Worm (Caenorhabditis elegans) whole organism, L4 larva: ENCODE measurements around the gene C18A3.10.
"Not testable (repeated sequence)": the region's sequence is repeated elsewhere in the genome, so short reads cannot be mapped to it uniquely, and the experiment has no call there.

ENCODE experiments used
- D1046.2 ChIP-seq: fragments of 200-800 bp; sonication (Bioruptor generic); IDR thresholded peaks from 2 replicates; pipeline ENCODE4 v1.3.6; 2022; ENCODE audit warnings: missing genetic modification characterization, missing compliant biosample characterization
- F10B5.3 ChIP-seq: sonication (generic microtip); optimal IDR thresholded peaks from 2 replicates; lab custom pipeline; 2016; ENCODE audit warnings: mild to moderate bottlenecking, missing genetic modification characterization, missing compliant biosample characterization
- R02D3.7 ChIP-seq: fragments of 150-350 bp; sonication (generic microtip); optimal IDR thresholded peaks from 3 replicates; lab custom pipeline; 2014; ENCODE audit warnings: missing biosample characterization, missing genetic modification characterization
- ZK337.2 ChIP-seq: fragments of 200-800 bp; sonication (Bioruptor generic); IDR thresholded peaks from 2 replicates; pipeline ENCODE4 v1.3.6; 2022; ENCODE audit warnings: missing genetic modification reagents, missing genetic modification characterization, missing compliant biosample characterization
- aha-1 ChIP-seq: fragments of 150-350 bp; peaks from one replicate; lab custom pipeline; 2014; ENCODE audit warnings: missing biosample characterization, missing genetic modification characterization
- aly-2 ChIP-seq: sonication (generic microtip); optimal IDR thresholded peaks from 2 replicates; lab custom pipeline; 2018; ENCODE audit warnings: missing biosample characterization, missing genetic modification characterization
- ama-1 ChIP-seq: fragments of 150-350 bp; optimal IDR thresholded peaks from 2 replicates; lab custom pipeline; 2014; ENCODE audit warnings: inconsistent platforms, mixed read lengths
- arid-1 ChIP-seq: fragments of 200-800 bp; sonication (Bioruptor generic); conservative IDR thresholded peaks from 2 replicates; pipeline ENCODE4 v1.3.6; 2022; ENCODE audit warnings: missing genetic modification reagents, missing genetic modification characterization, missing compliant biosample characterization
- ceh-20 ChIP-seq: fragments of 200-800 bp; sonication (Bioruptor generic); IDR thresholded peaks from 2 replicates; pipeline ENCODE4 v1.3.6; 2022; ENCODE audit warnings: missing genetic modification reagents, missing genetic modification characterization, missing compliant biosample characterization
- ceh-32 ChIP-seq: sonication (generic microtip); optimal IDR thresholded peaks from 2 replicates; lab custom pipeline; 2016; ENCODE audit warnings: mild to moderate bottlenecking, missing genetic modification characterization, missing compliant biosample characterization; ENCODE audit not compliant: poor library complexity
- ceh-62 ChIP-seq: sonication (generic microtip); optimal IDR thresholded peaks from 2 replicates; lab custom pipeline; 2017; ENCODE audit warnings: missing biosample characterization, missing genetic modification characterization
- ctbp-1 ChIP-seq: fragments of 200-800 bp; sonication (Bioruptor generic); IDR thresholded peaks from 2 replicates; pipeline ENCODE4 v1.3.6; 2022; ENCODE audit warnings: missing genetic modification reagents, missing genetic modification characterization, missing compliant biosample characterization
- daf-12 ChIP-seq: fragments of 150-350 bp; optimal IDR thresholded peaks from 2 replicates; lab custom pipeline; 2014; ENCODE audit warnings: missing biosample characterization, missing genetic modification reagents, missing genetic modification characterization
- daf-16 ChIP-seq, 3 experiments: sonication (generic microtip); optimal IDR thresholded peaks; 2 replicates each; lab custom pipeline; 2016 to 2017; ENCODE audit warnings: missing genetic modification characterization in 3 of 3, missing genetic modification reagents in 3 of 3, mild to moderate bottlenecking in 2 of 3, missing compliant biosample characterization in 2 of 3, missing biosample characterization in 1 of 3, moderate library complexity in 1 of 3
- daf-8 ChIP-seq: fragments of 200-800 bp; sonication (Bioruptor generic); IDR thresholded peaks from 2 replicates; pipeline ENCODE4 v1.3.6; 2022; ENCODE audit warnings: missing genetic modification characterization, missing compliant biosample characterization
- dmd-6 ChIP-seq: fragments of 200-800 bp; sonication (Bioruptor generic); IDR thresholded peaks from 2 replicates; pipeline ENCODE4 v1.3.6; 2022; ENCODE audit warnings: missing genetic modification reagents, missing genetic modification characterization, missing compliant biosample characterization
- dmd-8 ChIP-seq: fragments of 200-800 bp; sonication (Bioruptor generic); IDR thresholded peaks from 2 replicates; pipeline ENCODE4 v1.3.6; 2022; ENCODE audit warnings: missing genetic modification characterization, missing compliant biosample characterization
- dve-1 ChIP-seq: sonication (generic microtip); optimal IDR thresholded peaks from 2 replicates; lab custom pipeline; 2017; ENCODE audit warnings: antibody characterized with exemption, mild to moderate bottlenecking, missing genetic modification characterization, missing compliant biosample characterization; ENCODE audit not compliant: insufficient read depth
- egl-43 ChIP-seq: fragments of 200-800 bp; sonication (Bioruptor generic); IDR thresholded peaks from 2 replicates; pipeline ENCODE4 v1.3.6; 2022; ENCODE audit warnings: missing genetic modification reagents, missing genetic modification characterization, missing compliant biosample characterization
- gei-8 ChIP-seq: fragments of 200-800 bp; sonication (Bioruptor generic); optimal IDR thresholded peaks from 2 replicates; lab custom pipeline; 2018; ENCODE audit warnings: mild to moderate bottlenecking, missing genetic modification characterization, missing compliant biosample characterization
- hlh-11 ChIP-seq: fragments of 200-800 bp; sonication (Bioruptor generic); optimal IDR thresholded peaks from 2 replicates; lab custom pipeline; 2018; ENCODE audit warnings: mild to moderate bottlenecking, missing genetic modification characterization, missing compliant biosample characterization
- jun-1 ChIP-seq: fragments of 150-350 bp; optimal IDR thresholded peaks from 2 replicates; lab custom pipeline; 2014; ENCODE audit warnings: missing biosample characterization, missing genetic modification reagents, missing genetic modification characterization
- lim-7 ChIP-seq: fragments of 200-800 bp; sonication (Bioruptor generic); IDR thresholded peaks from 2 replicates; pipeline ENCODE4 v1.3.6; 2022; ENCODE audit warnings: missing genetic modification characterization, missing compliant biosample characterization
- lin-1 ChIP-seq: fragments of 200-800 bp; sonication (Bioruptor generic); IDR thresholded peaks from 2 replicates; pipeline ENCODE4 v1.3.6; 2022; ENCODE audit warnings: missing genetic modification reagents, missing genetic modification characterization, missing compliant biosample characterization
- lin-13 ChIP-seq: fragments of 150-350 bp; optimal IDR thresholded peaks from 2 replicates; lab custom pipeline; 2014; ENCODE audit warnings: missing biosample characterization, missing genetic modification reagents, missing genetic modification characterization
- lin-15B ChIP-seq: fragments of 150-350 bp; sonication (generic microtip); optimal IDR thresholded peaks from 3 replicates; lab custom pipeline; 2014; ENCODE audit warnings: missing biosample characterization, missing genetic modification characterization
- lin-29 ChIP-seq: fragments of 200-800 bp; sonication (Bioruptor generic); IDR thresholded peaks from 2 replicates; pipeline ENCODE4 v1.3.6; 2022; ENCODE audit warnings: missing genetic modification reagents, missing genetic modification characterization, missing compliant biosample characterization
- lin-38 ChIP-seq: fragments of 200-800 bp; sonication (Bioruptor generic); IDR thresholded peaks from 2 replicates; pipeline ENCODE4 v1.3.6; 2022; ENCODE audit warnings: missing genetic modification reagents, missing genetic modification characterization, missing compliant biosample characterization
- mep-1 ChIP-seq: fragments of 150-350 bp; sonication (generic microtip); optimal IDR thresholded peaks from 3 replicates; lab custom pipeline; 2014; ENCODE audit warnings: missing biosample characterization, missing genetic modification characterization
- mes-2 ChIP-seq: sonication (generic microtip); optimal IDR thresholded peaks from 2 replicates; lab custom pipeline; 2016; ENCODE audit warnings: missing genotype, mild to moderate bottlenecking, missing genetic modification characterization, missing compliant biosample characterization; ENCODE audit not compliant: poor library complexity, severe bottlenecking
- mxl-3 ChIP-seq: fragments of 200-800 bp; sonication (Bioruptor generic); optimal IDR thresholded peaks from 2 replicates; lab custom pipeline; 2018; ENCODE audit warnings: mild to moderate bottlenecking, missing genetic modification characterization, missing compliant biosample characterization
- nhr-102 ChIP-seq: sonication (generic microtip); optimal IDR thresholded peaks from 2 replicates; lab custom pipeline; 2016; ENCODE audit warnings: mild to moderate bottlenecking, missing genetic modification characterization, moderate library complexity, missing compliant biosample characterization
- nhr-28 ChIP-seq: fragments of 150-350 bp; optimal IDR thresholded peaks from 2 replicates; lab custom pipeline; 2014; ENCODE audit warnings: missing biosample characterization, missing genetic modification characterization
- nhr-41 ChIP-seq: fragments of 200-800 bp; sonication (Bioruptor generic); IDR thresholded peaks from 2 replicates; pipeline ENCODE4 v1.3.6; 2022; ENCODE audit warnings: missing genetic modification reagents, missing genetic modification characterization, missing compliant biosample characterization
- nhr-6 ChIP-seq: fragments of 150-350 bp; optimal IDR thresholded peaks from 2 replicates; lab custom pipeline; 2014; ENCODE audit warnings: missing biosample characterization, missing genetic modification characterization
- nhr-77 ChIP-seq: fragments of 150-350 bp; optimal IDR thresholded peaks from 2 replicates; lab custom pipeline; 2014; ENCODE audit warnings: missing biosample characterization, missing genetic modification characterization
- skn-1 ChIP-seq: fragments of 150-350 bp; optimal IDR thresholded peaks from 2 replicates; lab custom pipeline; 2014; ENCODE audit warnings: missing biosample characterization, missing genetic modification characterization
- spr-1 ChIP-seq: sonication (generic microtip); optimal IDR thresholded peaks from 2 replicates; lab custom pipeline; 2016; ENCODE audit warnings: mild to moderate bottlenecking, missing genetic modification characterization, missing compliant biosample characterization
- tra-1 ChIP-seq: fragments of 200-800 bp; sonication (Bioruptor generic); IDR thresholded peaks from 2 replicates; pipeline ENCODE4 v1.3.6; 2022; ENCODE audit warnings: missing genetic modification reagents, missing genetic modification characterization, missing compliant biosample characterization
- unc-39 ChIP-seq: sonication (generic microtip); optimal IDR thresholded peaks from 2 replicates; lab custom pipeline; 2017; ENCODE audit warnings: missing biosample characterization, missing genetic modification characterization
- zfp-2 ChIP-seq: sonication (generic microtip); optimal IDR thresholded peaks from 2 replicates; lab custom pipeline; 2016; ENCODE audit warnings: mild to moderate bottlenecking, missing genetic modification characterization, missing compliant biosample characterization
- zip-11 ChIP-seq: fragments of 200-800 bp; sonication (Bioruptor generic); IDR thresholded peaks from 2 replicates; pipeline ENCODE4 v1.3.6; 2022; ENCODE audit warnings: missing genetic modification characterization, missing compliant biosample characterization
- ztf-11 ChIP-seq: fragments of 150-350 bp; optimal IDR thresholded peaks from 2 replicates; lab custom pipeline; 2014; ENCODE audit warnings: missing biosample characterization, missing genetic modification characterization
- ztf-7 ChIP-seq: fragments of 150-350 bp; optimal IDR thresholded peaks from 2 replicates; lab custom pipeline; 2014; ENCODE audit warnings: missing biosample characterization, missing genetic modification characterization

The C18A3.10 gene

ce11 chrII:5715745-5716357, at the start of gene C18A3.10, which contains the start of gene C18A3.3:
Gene C18A3.10, minus strand, starts transcription at chrII:5715845.
Gene C18A3.3, plus strand, starts transcription at chrII:5716307.
- TF ChIP-seq dmd-6 (GFP tag; lab: Robert Waterston, UW) = no peak
- TF ChIP-seq daf-8 (GFP tag; lab: Robert Waterston, UW) = no peak
- no peak for TF ChIP-seq ceh-62
- TF ChIP-seq mes-2 (tag; lab: Kevin White, UChicago) = peak; percentile 59
- no peak for TF ChIP-seq nhr-6 (tag; lab: Kevin White, UChicago)
- no peak for TF ChIP-seq D1046.2 (GFP tag; lab: Robert Waterston, UW)
- no peak for TF ChIP-seq R02D3.7 (tag; lab: Kevin White, UChicago)
- no peak for TF ChIP-seq lin-13
- TF ChIP-seq nhr-102 (tag; lab: Kevin White, UChicago) = no peak

- TF ChIP-seq ZK337.2 (GFP tag; lab: Robert Waterston, UW) (no peak), dmd-8 (no peak), aly-2 (tag; lab: Kevin White, UChicago) (no peak), tra-1 (GFP tag; lab: Robert Waterston, UW) (no peak), lin-38 (no peak)
Observed at ce11 chrII:5765318-5765717, 49.7 kb upstream of the C18A3.10 start, which contains the start of gene ifb-1. Gene ifb-1, plus strand, starts transcription at chrII:5765618.

- TF ChIP-seq spr-1; lin-1 (GFP tag; lab: Robert Waterston, UW); F10B5.3 (tag; lab: Kevin White, UChicago): not testable (repeated sequence)
Observed at ce11 chrII:5757656-5758055, 42.0 kb upstream of the C18A3.10 start, which contains the start of the genes F10C1.3 and F10C1.23. Gene F10C1.3, minus strand, starts transcription at chrII:5757756. Gene F10C1.23, plus strand, starts transcription at chrII:5758040.

ce11 chrII:5754168-5754567, 38.5 kb upstream of the C18A3.10 start, which contains the start of gene F10C1.8:
Gene F10C1.8, plus strand, starts transcription at chrII:5754468.
- TF ChIP-seq ceh-20 (GFP tag; lab: Robert Waterston, UW) (no peak), gei-8 (no peak), zfp-2 (no peak), aha-1 (tag; lab: Kevin White, UChicago) (no peak), spr-1 (no peak), tra-1 (GFP tag; lab: Robert Waterston, UW) (no peak), daf-12 (tag; lab: Kevin White, UChicago) (no peak), lin-15B (tag; lab: Kevin White, UChicago) (no peak), lin-29 (GFP tag; lab: Robert Waterston, UW) (no peak), ceh-32 (no peak), nhr-41 (GFP tag; lab: Robert Waterston, UW) (no peak), ztf-7 (tag; lab: Kevin White, UChicago) (no peak), egl-43 (no peak), mep-1 (tag; lab: Kevin White, UChicago) (no peak), unc-39 (no peak), skn-1 (tag; lab: Kevin White, UChicago) (no peak), jun-1 (tag; lab: Kevin White, UChicago) (no peak)
- TF ChIP-seq, all 104 proteins: peak for 0

- TF ChIP-seq ztf-11 (tag; lab: Kevin White, UChicago) (no peak), dmd-6 (GFP tag; lab: Robert Waterston, UW) (peak; percentile 72), dve-1 (tag; lab: Kevin White, UChicago) (peak; percentile 77), ctbp-1 (GFP tag; lab: Robert Waterston, UW) (no peak), ama-1 (lab: Kevin White, UChicago) (peak; percentile 8), mxl-3 (GFP tag; lab: Kevin White, UChicago) (peak; percentile 17), zfp-2 (no peak), daf-16 (GFP tag; optimal IDR thresholded peaks at IDR 0.05; lab: Kevin White, UChicago) (no peak), daf-16 (tag; optimal IDR thresholded peaks at IDR 0.05; lab: Kevin White, UChicago) (peak; percentile 79), lim-7 (GFP tag; lab: Robert Waterston, UW) (no peak), hlh-11 (tag; lab: Kevin White, UChicago) (peak; percentile 60), nhr-77 (peak; percentile 69), lin-1 (GFP tag; lab: Robert Waterston, UW) (0 out of 2 replicates have a peak, but pooled peaks have one; percentile 23), zip-11 (GFP tag; lab: Robert Waterston, UW) (no peak), arid-1 (GFP tag; lab: Robert Waterston, UW) (no peak), mes-2 (tag; lab: Kevin White, UChicago) (peak; percentile 9), nhr-28 (tag; lab: Kevin White, UChicago) (peak; percentile 85), tra-1 (GFP tag; lab: Robert Waterston, UW) (0 out of 2 replicates have a peak, but pooled peaks have one; percentile 49)
Observed at ce11 chrII:5751353-5751752, 35.7 kb upstream of the C18A3.10 start.
